Fruit fly (Drosophila melanogaster): ENCODE results near the gene yellow-f2.

DNA sequence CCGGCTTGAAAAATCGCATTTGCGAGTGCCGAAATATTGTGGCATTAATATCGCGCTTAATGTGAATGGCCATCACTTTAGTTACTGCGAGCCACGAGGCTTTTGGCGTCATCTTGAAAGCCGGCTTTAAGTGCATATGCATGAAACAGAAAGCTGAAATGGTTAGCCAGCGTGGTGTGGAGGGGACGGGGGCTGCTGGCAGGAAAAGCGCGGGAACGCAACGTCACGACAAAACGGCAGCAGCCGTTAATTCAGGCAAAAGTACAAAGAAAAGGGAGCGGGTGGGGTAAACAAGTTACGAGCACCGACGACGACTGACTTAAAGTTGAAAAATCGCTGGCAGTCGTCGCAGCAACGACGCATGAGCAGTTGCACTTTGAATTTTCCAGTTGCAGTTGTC lies 20.5 kb upstream of the yellow-f2 start:
- no peak for TF ChIP-seq pan (optimal IDR thresholded peaks at IDR 0.05)
- TF ChIP-seq EcR (GFP tag; optimal IDR thresholded peaks at IDR 0.05), result no peak
